Worm (Caenorhabditis elegans) whole organism, L4 larva: ENCODE measurements around the gene B0507.2.
A peak's percentile ranks its signal among the peaks of the same experiment; 100 is the strongest.

Source experiments
- D1046.2 ChIP-seq: fragments of 200-800 bp; sonication (Bioruptor generic); IDR thresholded peaks from 2 replicates; pipeline ENCODE4 v1.3.6; 2022; ENCODE audit warnings: missing genetic modification characterization, missing compliant biosample characterization
- F10B5.3 ChIP-seq: sonication (generic microtip); optimal IDR thresholded peaks from 2 replicates; lab custom pipeline; 2016; ENCODE audit warnings: mild to moderate bottlenecking, missing genetic modification characterization, missing compliant biosample characterization
- F49E8.2 ChIP-seq: sonication (generic microtip); optimal IDR thresholded peaks from 2 replicates; lab custom pipeline; 2016; ENCODE audit warnings: missing compliant biosample characterization, mild to moderate bottlenecking, missing genetic modification characterization, borderline replicate concordance
- R02D3.7 ChIP-seq: fragments of 150-350 bp; sonication (generic microtip); optimal IDR thresholded peaks from 3 replicates; lab custom pipeline; 2014; ENCODE audit warnings: missing biosample characterization, missing genetic modification characterization
- T20F7.1 ChIP-seq: fragments of 200-800 bp; sonication (Bioruptor generic); optimal IDR thresholded peaks from 2 replicates; lab custom pipeline; 2018; ENCODE audit warnings: mild to moderate bottlenecking, missing genetic modification characterization, missing compliant biosample characterization
- Y105C5A.15 ChIP-seq: fragments of 200-800 bp; sonication (Bioruptor generic); IDR thresholded peaks from 2 replicates; pipeline ENCODE4 v1.3.6; 2022; ENCODE audit warnings: missing genetic modification characterization, missing compliant biosample characterization
- Y5F2A.4 ChIP-seq: fragments of 200-800 bp; sonication (Bioruptor generic); optimal IDR thresholded peaks from 2 replicates; lab custom pipeline; 2018; ENCODE audit warnings: mild to moderate bottlenecking, missing genetic modification characterization, missing compliant biosample characterization
- Y75B8A.6 ChIP-seq: fragments of 200-800 bp; sonication (Bioruptor generic); IDR thresholded peaks from 2 replicates; pipeline ENCODE4 v1.3.6; 2022; ENCODE audit warnings: missing genetic modification reagents, missing genetic modification characterization, missing compliant biosample characterization
- ZK337.2 ChIP-seq: fragments of 200-800 bp; sonication (Bioruptor generic); IDR thresholded peaks from 2 replicates; pipeline ENCODE4 v1.3.6; 2022; ENCODE audit warnings: missing genetic modification reagents, missing genetic modification characterization, missing compliant biosample characterization
- ZK546.5 ChIP-seq, 2 experiments: sonication (generic microtip); optimal IDR thresholded peaks; 2 replicates each; lab custom pipeline; 2017; ENCODE audit warnings: missing biosample characterization in 2 of 2, missing genetic modification characterization in 2 of 2
- aha-1 ChIP-seq: fragments of 150-350 bp; peaks from one replicate; lab custom pipeline; 2014; ENCODE audit warnings: missing biosample characterization, missing genetic modification characterization
- aly-2 ChIP-seq: sonication (generic microtip); optimal IDR thresholded peaks from 2 replicates; lab custom pipeline; 2018; ENCODE audit warnings: missing biosample characterization, missing genetic modification characterization
- ama-1 ChIP-seq: fragments of 150-350 bp; optimal IDR thresholded peaks from 2 replicates; lab custom pipeline; 2014; ENCODE audit warnings: inconsistent platforms, mixed read lengths
- arid-1 ChIP-seq: fragments of 200-800 bp; sonication (Bioruptor generic); conservative IDR thresholded peaks from 2 replicates; pipeline ENCODE4 v1.3.6; 2022; ENCODE audit warnings: missing genetic modification reagents, missing genetic modification characterization, missing compliant biosample characterization
- ceh-20 ChIP-seq: fragments of 200-800 bp; sonication (Bioruptor generic); IDR thresholded peaks from 2 replicates; pipeline ENCODE4 v1.3.6; 2022; ENCODE audit warnings: missing genetic modification reagents, missing genetic modification characterization, missing compliant biosample characterization
- ceh-82 ChIP-seq: sonication (generic microtip); optimal IDR thresholded peaks from 2 replicates; lab custom pipeline; 2017; ENCODE audit warnings: missing biosample characterization, missing genetic modification characterization
- ces-1 ChIP-seq: fragments of 150-350 bp; sonication (generic microtip); optimal IDR thresholded peaks from 4 replicates; lab custom pipeline; 2014; ENCODE audit warnings: missing biosample characterization, missing genetic modification reagents, missing genetic modification characterization
- cey-2 ChIP-seq: sonication (generic microtip); optimal IDR thresholded peaks from 3 replicates; lab custom pipeline; 2017; ENCODE audit warnings: missing genetic modification characterization, mild to moderate bottlenecking, missing compliant biosample characterization, antibody characterized with exemption, borderline replicate concordance; ENCODE audit not compliant: insufficient read depth
- daf-16 ChIP-seq, 3 experiments: sonication (generic microtip); optimal IDR thresholded peaks; 2 replicates each; lab custom pipeline; 2016 to 2017; ENCODE audit warnings: missing genetic modification characterization in 3 of 3, missing genetic modification reagents in 3 of 3, mild to moderate bottlenecking in 2 of 3, missing compliant biosample characterization in 2 of 3, missing biosample characterization in 1 of 3, moderate library complexity in 1 of 3
- daf-8 ChIP-seq: fragments of 200-800 bp; sonication (Bioruptor generic); IDR thresholded peaks from 2 replicates; pipeline ENCODE4 v1.3.6; 2022; ENCODE audit warnings: missing genetic modification characterization, missing compliant biosample characterization
- dmd-6 ChIP-seq: fragments of 200-800 bp; sonication (Bioruptor generic); IDR thresholded peaks from 2 replicates; pipeline ENCODE4 v1.3.6; 2022; ENCODE audit warnings: missing genetic modification reagents, missing genetic modification characterization, missing compliant biosample characterization
- dmd-8 ChIP-seq: fragments of 200-800 bp; sonication (Bioruptor generic); IDR thresholded peaks from 2 replicates; pipeline ENCODE4 v1.3.6; 2022; ENCODE audit warnings: missing genetic modification characterization, missing compliant biosample characterization
- duxl-1 ChIP-seq: sonication (generic microtip); optimal IDR thresholded peaks from 2 replicates; lab custom pipeline; 2016; ENCODE audit warnings: mild to moderate bottlenecking, missing genetic modification characterization, moderate library complexity, missing compliant biosample characterization; ENCODE audit not compliant: poor library complexity
- egl-43 ChIP-seq: fragments of 200-800 bp; sonication (Bioruptor generic); IDR thresholded peaks from 2 replicates; pipeline ENCODE4 v1.3.6; 2022; ENCODE audit warnings: missing genetic modification reagents, missing genetic modification characterization, missing compliant biosample characterization
- fkh-10 ChIP-seq: fragments of 150-350 bp; optimal IDR thresholded peaks from 2 replicates; lab custom pipeline; 2014; ENCODE audit warnings: missing biosample characterization, missing genetic modification reagents, missing genetic modification characterization
- fos-1 ChIP-seq: fragments of 150-350 bp; optimal IDR thresholded peaks from 2 replicates; lab custom pipeline; 2014; ENCODE audit warnings: missing biosample characterization, missing genetic modification characterization
- hif-1 ChIP-seq, 2 experiments: sonication (generic microtip); optimal IDR thresholded peaks; 2 replicates each; lab custom pipeline; 2016 to 2017; ENCODE audit warnings: missing compliant biosample characterization in 2 of 2, missing genetic modification characterization in 2 of 2, missing genetic modification reagents in 2 of 2, missing genotype in 2 of 2, mild to moderate bottlenecking in 1 of 2
- hlh-11 ChIP-seq: fragments of 200-800 bp; sonication (Bioruptor generic); optimal IDR thresholded peaks from 2 replicates; lab custom pipeline; 2018; ENCODE audit warnings: mild to moderate bottlenecking, missing genetic modification characterization, missing compliant biosample characterization
- lim-7 ChIP-seq: fragments of 200-800 bp; sonication (Bioruptor generic); IDR thresholded peaks from 2 replicates; pipeline ENCODE4 v1.3.6; 2022; ENCODE audit warnings: missing genetic modification characterization, missing compliant biosample characterization
- lin-13 ChIP-seq: fragments of 150-350 bp; optimal IDR thresholded peaks from 2 replicates; lab custom pipeline; 2014; ENCODE audit warnings: missing biosample characterization, missing genetic modification reagents, missing genetic modification characterization
- lin-39 ChIP-seq: fragments of 150-350 bp; optimal IDR thresholded peaks from 2 replicates; lab custom pipeline; 2014; ENCODE audit warnings: missing biosample characterization, missing genetic modification reagents, missing genetic modification characterization
- mdl-1 ChIP-seq, 2 experiments: fragments of 150-350 bp in 1 of 2; sonication (generic microtip) in 1 of 2; optimal IDR thresholded peaks; 2 replicates each; lab custom pipeline; 2014 to 2017; ENCODE audit warnings: missing biosample characterization in 2 of 2, missing genetic modification characterization in 2 of 2
- mxl-2 ChIP-seq: fragments of 200-800 bp; sonication (Bioruptor generic); conservative IDR thresholded peaks from 2 replicates; pipeline ENCODE4 v1.3.6; 2022; ENCODE audit warnings: missing genetic modification reagents, missing genetic modification characterization, missing compliant biosample characterization
- mxl-3 ChIP-seq: fragments of 200-800 bp; sonication (Bioruptor generic); optimal IDR thresholded peaks from 2 replicates; lab custom pipeline; 2018; ENCODE audit warnings: mild to moderate bottlenecking, missing genetic modification characterization, missing compliant biosample characterization
- nhr-10 ChIP-seq: fragments of 150-350 bp; optimal IDR thresholded peaks from 2 replicates; lab custom pipeline; 2014; ENCODE audit warnings: missing biosample characterization, missing genetic modification characterization
- nhr-102 ChIP-seq: sonication (generic microtip); optimal IDR thresholded peaks from 2 replicates; lab custom pipeline; 2016; ENCODE audit warnings: mild to moderate bottlenecking, missing genetic modification characterization, moderate library complexity, missing compliant biosample characterization
- nhr-237 ChIP-seq: sonication (generic microtip); optimal IDR thresholded peaks from 2 replicates; lab custom pipeline; 2017; ENCODE audit warnings: missing biosample characterization, missing genetic modification characterization
- nhr-42 ChIP-seq: fragments of 200-800 bp; sonication (Bioruptor generic); IDR thresholded peaks from 2 replicates; pipeline ENCODE4 v1.3.6; 2022; ENCODE audit warnings: missing genetic modification characterization, missing compliant biosample characterization
- nhr-6 ChIP-seq: fragments of 150-350 bp; optimal IDR thresholded peaks from 2 replicates; lab custom pipeline; 2014; ENCODE audit warnings: missing biosample characterization, missing genetic modification characterization
- pha-4 ChIP-seq, 2 experiments: fragments of 150-350 bp in 1 of 2; fragments of 200-800 bp in 1 of 2; sonication (Bioruptor generic) in 1 of 2; IDR thresholded peaks in 1 of 2; optimal IDR thresholded peaks in 1 of 2; 2 replicates each; pipeline versions ENCODE4 v1.3.6 to Lab custom; 2014 to 2022; ENCODE audit warnings: missing genetic modification characterization in 2 of 2, missing genetic modification reagents in 2 of 2, missing biosample characterization in 1 of 2, missing compliant biosample characterization in 1 of 2
- pqm-1 ChIP-seq: sonication (generic microtip); optimal IDR thresholded peaks from 2 replicates; lab custom pipeline; 2017; ENCODE audit warnings: missing biosample characterization, missing genetic modification characterization
- saeg-2 ChIP-seq: fragments of 200-800 bp; sonication (Bioruptor generic); IDR thresholded peaks from 2 replicates; pipeline ENCODE4 v1.3.6; 2022; ENCODE audit warnings: missing genetic modification reagents, missing genetic modification characterization, missing compliant biosample characterization
- set-16 ChIP-seq: fragments of 200-800 bp; sonication (Bioruptor generic); IDR thresholded peaks from 2 replicates; pipeline ENCODE4 v1.3.6; 2022; ENCODE audit warnings: missing genetic modification reagents, missing genetic modification characterization, missing compliant biosample characterization
- skn-1 ChIP-seq: fragments of 150-350 bp; optimal IDR thresholded peaks from 2 replicates; lab custom pipeline; 2014; ENCODE audit warnings: missing biosample characterization, missing genetic modification characterization
- spr-3 ChIP-seq: fragments of 200-800 bp; sonication (Bioruptor generic); optimal IDR thresholded peaks from 2 replicates; lab custom pipeline; 2018; ENCODE audit warnings: mild to moderate bottlenecking, missing genetic modification characterization, missing compliant biosample characterization
- tra-1 ChIP-seq: fragments of 200-800 bp; sonication (Bioruptor generic); IDR thresholded peaks from 2 replicates; pipeline ENCODE4 v1.3.6; 2022; ENCODE audit warnings: missing genetic modification reagents, missing genetic modification characterization, missing compliant biosample characterization
- unc-39 ChIP-seq: sonication (generic microtip); optimal IDR thresholded peaks from 2 replicates; lab custom pipeline; 2017; ENCODE audit warnings: missing biosample characterization, missing genetic modification characterization
- unc-62 ChIP-seq, 3 experiments: fragments of 150-350 bp in 1 of 3; sonication (generic microtip); optimal IDR thresholded peaks in 2 of 3; peaks in 1 of 3; 1 replicate in 1 of 3; 2 replicates in 2 of 3; lab custom pipeline; 2014 to 2017; ENCODE audit warnings: missing biosample characterization in 3 of 3, missing genetic modification characterization in 3 of 3, missing genetic modification reagents in 3 of 3, missing genotype in 1 of 3
- ztf-11 ChIP-seq: fragments of 150-350 bp; optimal IDR thresholded peaks from 2 replicates; lab custom pipeline; 2014; ENCODE audit warnings: missing biosample characterization, missing genetic modification characterization

The B0507.2 gene

ce11 chrV:8768481-8768959, 5.6 kb upstream of the B0507.2 start, which contains the start of gene B0507.3:
B0507.3 (plus strand) TSS chrV:8768909.
- TF ChIP-seq unc-39 (no peak), pqm-1 (tag; lab: Kevin White, UChicago) (peak; percentile 100), set-16 (GFP tag; lab: Robert Waterston, UW) (no peak), ztf-11 (tag; lab: Kevin White, UChicago) (no peak), ama-1 (no peak), fkh-10 (GFP tag; lab: Kevin White, UChicago) (no peak), tra-1 (peak; percentile 98), pha-4 (GFP tag; IDR thresholded peaks at IDR 0.05; lab: Robert Waterston, UW) (peak; percentile 59; the same call in 1 of the 2 replicates), pha-4 (tag; optimal IDR thresholded peaks at IDR 0.05; lab: Kevin White, UChicago) (no peak), D1046.2 (no peak), ceh-82 (tag; lab: Kevin White, UChicago) (no peak), nhr-237 (no peak), ces-1 (GFP tag; lab: Kevin White, UChicago) (no peak), mxl-3 (peak; percentile 7), lin-39 (tag; lab: Kevin White, UChicago) (no peak), nhr-102 (tag; lab: Kevin White, UChicago) (peak; percentile 85), F10B5.3 (tag; lab: Kevin White, UChicago) (no peak), dmd-6 (GFP tag; lab: Robert Waterston, UW) (peak; percentile 99), arid-1 (no peak), lin-13 (no peak), nhr-10 (tag; lab: Kevin White, UChicago) (no peak), R02D3.7 (tag; lab: Kevin White, UChicago) (no peak), mxl-2 (no peak), fos-1 (tag; lab: Kevin White, UChicago) (no peak), spr-3 (GFP tag; lab: Kevin White, UChicago) (no peak), cey-2 (peak; percentile 70), nhr-42 (GFP tag; lab: Robert Waterston, UW) (0 out of 2 replicates have a peak, but pooled peaks have one; percentile 49), aly-2 (tag; lab: Kevin White, UChicago) (no peak), mdl-1 (tag; optimal IDR thresholded peaks at IDR 0.05; lab: Kevin White, UChicago) (peak in 1 of 2 experiments; percentile 3), Y105C5A.15 (GFP tag; lab: Robert Waterston, UW) (no peak), Y75B8A.6 (GFP tag; lab: Robert Waterston, UW) (no peak), ZK337.2 (GFP tag; lab: Robert Waterston, UW) (no peak), skn-1 (tag; lab: Kevin White, UChicago) (no peak), aha-1 (tag; lab: Kevin White, UChicago) (peak; percentile 35), T20F7.1 (GFP tag; lab: Kevin White, UChicago) (peak; percentile 29), duxl-1 (tag; lab: Kevin White, UChicago) (no peak), daf-8 (GFP tag; lab: Robert Waterston, UW) (no peak), ZK546.5 (tag; optimal IDR thresholded peaks at IDR 0.05; lab: Kevin White, UChicago) (no peak), F49E8.2 (tag; lab: Kevin White, UChicago) (no peak), lim-7 (GFP tag; lab: Robert Waterston, UW) (no peak), saeg-2 (GFP tag; lab: Robert Waterston, UW) (no peak), hlh-11 (tag; lab: Kevin White, UChicago) (peak; percentile 94), dmd-8 (GFP tag; lab: Robert Waterston, UW) (no peak), hif-1 (tag; optimal IDR thresholded peaks at IDR 0.05; lab: Kevin White, UChicago) (no peak), Y5F2A.4 (GFP tag; lab: Kevin White, UChicago) (no peak), egl-43 (GFP tag; lab: Robert Waterston, UW) (no peak), ceh-20 (GFP tag; lab: Robert Waterston, UW) (no peak; the same call in 1 of the 2 replicates), daf-16 (GFP tag; optimal IDR thresholded peaks at IDR 0.05; lab: Kevin White, UChicago) (peak in 1 of 2 experiments; percentile 93), daf-16 (tag; optimal IDR thresholded peaks at IDR 0.05; lab: Kevin White, UChicago) (peak; percentile 98), unc-62 (GFP tag; optimal IDR thresholded peaks at IDR 0.05 in 1 of 2; lab: Kevin White, UChicago) (peak; percentile 13 to 25), unc-62 (tag; optimal IDR thresholded peaks at IDR 0.05; lab: Kevin White, UChicago) (no peak), nhr-6 (peak; percentile 65)
